Fruit fly (Drosophila melanogaster) whole organism, embryonic: ENCODE measurements around the gene Ilp6.

Experiments used
- Bgb ChIP-seq: fragments of 200-800 bp; sonication (Bioruptor generic); IDR thresholded peaks from 2 replicates; pipeline ENCODE4 v1.3.6; 2022; ENCODE audit warnings: missing biosample characterization, missing genetic modification characterization; ENCODE audit not compliant: partially characterized antibody
- CG10431 ChIP-seq: fragments of 200-800 bp; sonication (Bioruptor generic); optimal IDR thresholded peaks from 3 replicates; lab custom pipeline; 2018; ENCODE audit warnings: missing biosample characterization, mild to moderate bottlenecking, missing genetic modification characterization
- CG10462 ChIP-seq: fragments of 200-800 bp; sonication (Bioruptor generic); optimal IDR thresholded peaks from 2 replicates; lab custom pipeline; 2016; ENCODE audit warnings: missing biosample characterization, missing genetic modification characterization
- CG10543 ChIP-seq: fragments of 200-800 bp; sonication (Bioruptor generic); optimal IDR thresholded peaks from 3 replicates; lab custom pipeline; 2017; ENCODE audit warnings: missing biosample characterization, mild to moderate bottlenecking, missing genetic modification characterization, moderate library complexity
- CG10654 ChIP-seq: fragments of 200-800 bp; sonication (Bioruptor generic); optimal IDR thresholded peaks from 2 replicates; lab custom pipeline; 2016; ENCODE audit warnings: missing biosample characterization, missing genetic modification characterization
- CG11247 ChIP-seq: fragments of 200-800 bp; sonication (Bioruptor generic); IDR thresholded peaks from 2 replicates; pipeline ENCODE4 v1.3.6; 2022; ENCODE audit warnings: missing biosample characterization, missing genetic modification characterization
- CG12391 ChIP-seq: fragments of 200-800 bp; sonication (Bioruptor generic); optimal IDR thresholded peaks from 3 replicates; lab custom pipeline; 2018; ENCODE audit warnings: missing biosample characterization, mild to moderate bottlenecking, missing genetic modification characterization, moderate library complexity
- CG17912 ChIP-seq: fragments of 200-800 bp; sonication (Bioruptor generic); optimal IDR thresholded peaks from 2 replicates; lab custom pipeline; 2018; ENCODE audit warnings: missing biosample characterization, mild to moderate bottlenecking, missing genetic modification characterization
- CG1832 ChIP-seq: fragments of 200-800 bp; sonication (Bioruptor generic); optimal IDR thresholded peaks from 2 replicates; lab custom pipeline; 2017; ENCODE audit warnings: missing biosample characterization, mild to moderate bottlenecking, missing genetic modification characterization, inconsistent platforms
- CG18599 ChIP-seq: fragments of 200-800 bp; sonication (Bioruptor generic); optimal IDR thresholded peaks from 3 replicates; lab custom pipeline; 2017; ENCODE audit warnings: missing biosample characterization, missing genetic modification characterization, mild to moderate bottlenecking, moderate library complexity, missing genetic modification reagents
- CG2120 ChIP-seq: fragments of 200-800 bp; sonication (Bioruptor generic); optimal IDR thresholded peaks from 3 replicates; lab custom pipeline; 2016; ENCODE audit warnings: missing biosample characterization, missing genetic modification characterization
- CG30431 ChIP-seq: fragments of 200-800 bp; sonication (Bioruptor generic); optimal IDR thresholded peaks from 2 replicates; lab custom pipeline; 2017; ENCODE audit warnings: missing biosample characterization, missing genetic modification characterization
- CG32532 ChIP-seq: fragments of 200-800 bp; sonication (Bioruptor generic); IDR thresholded peaks from 2 replicates; pipeline ENCODE4 v1.3.6; 2022; ENCODE audit warnings: missing biosample characterization, missing genetic modification characterization
- CG3407 ChIP-seq: fragments of 200-800 bp; sonication (Bioruptor generic); optimal IDR thresholded peaks from 2 replicates; lab custom pipeline; 2018; ENCODE audit warnings: missing biosample characterization, mild to moderate bottlenecking, missing genetic modification characterization
- CG3847 ChIP-seq: fragments of 200-800 bp; sonication (Bioruptor generic); IDR thresholded peaks from 2 replicates; pipeline ENCODE4 v1.3.6; 2022; ENCODE audit warnings: missing biosample characterization, missing genetic modification characterization
- CG4854 ChIP-seq: fragments of 200-800 bp; sonication (Bioruptor generic); optimal IDR thresholded peaks from 2 replicates; lab custom pipeline; 2016; ENCODE audit warnings: missing biosample characterization, missing genetic modification characterization, inconsistent platforms
- CG5180 ChIP-seq: fragments of 200-800 bp; sonication (Bioruptor generic); optimal IDR thresholded peaks from 3 replicates; lab custom pipeline; 2017; ENCODE audit warnings: missing biosample characterization, missing genetic modification characterization, mild to moderate bottlenecking, moderate library complexity, missing genetic modification reagents
- CG5953 ChIP-seq: fragments of 200-800 bp; sonication (Bioruptor generic); IDR thresholded peaks from 2 replicates; pipeline ENCODE4 v1.3.6; 2022; ENCODE audit warnings: missing biosample characterization, missing genetic modification characterization
- CG6254 ChIP-seq: fragments of 200-800 bp; sonication (Bioruptor generic); optimal IDR thresholded peaks from 3 replicates; lab custom pipeline; 2017; ENCODE audit warnings: mild to moderate bottlenecking, missing biosample characterization, missing genetic modification reagents, missing genetic modification characterization
- CG6272 ChIP-seq: fragments of 200-800 bp; sonication (Bioruptor generic); IDR thresholded peaks from 2 replicates; pipeline ENCODE4 v1.3.6; 2022; ENCODE audit warnings: missing biosample characterization, missing genetic modification characterization
- CG6654 ChIP-seq: fragments of 200-800 bp; sonication (Bioruptor generic); optimal IDR thresholded peaks from 2 replicates; lab custom pipeline; 2017; ENCODE audit warnings: missing biosample characterization, mild to moderate bottlenecking, missing genetic modification characterization
- CG6765 ChIP-seq: fragments of 200-800 bp; sonication (Bioruptor generic); optimal IDR thresholded peaks from 3 replicates; lab custom pipeline; 2017; ENCODE audit warnings: missing biosample characterization, mild to moderate bottlenecking, missing genetic modification characterization
- CG7745 ChIP-seq: fragments of 200-800 bp; sonication (Bioruptor generic); optimal IDR thresholded peaks from 2 replicates; lab custom pipeline; 2018; ENCODE audit warnings: missing biosample characterization, mild to moderate bottlenecking, missing genetic modification characterization, moderate library complexity
- CG8089 ChIP-seq: fragments of 200-800 bp; sonication (Bioruptor generic); optimal IDR thresholded peaks from 3 replicates; lab custom pipeline; 2016; ENCODE audit warnings: missing biosample characterization, missing genetic modification characterization
- CG8290 ChIP-seq, 3 experiments: fragments of 200-800 bp; sonication (Bioruptor generic); optimal IDR thresholded peaks; 2 replicates each; lab custom pipeline; 2016 to 2019; ENCODE audit warnings: missing biosample characterization in 3 of 3, missing genetic modification characterization in 3 of 3, mild to moderate bottlenecking in 2 of 3, moderate library complexity in 1 of 3
- CG9215 ChIP-seq: fragments of 200-800 bp; sonication (Bioruptor generic); IDR thresholded peaks from 2 replicates; pipeline ENCODE4 v1.3.6; 2022; ENCODE audit warnings: missing biosample characterization, missing genetic modification characterization
- Elba2 ChIP-seq: fragments of 200-800 bp; sonication (Bioruptor generic); optimal IDR thresholded peaks from 3 replicates; lab custom pipeline; 2016; ENCODE audit warnings: missing biosample characterization, missing genetic modification characterization
- Lhr ChIP-seq: fragments of 200-800 bp; sonication (Bioruptor generic); optimal IDR thresholded peaks from 3 replicates; lab custom pipeline; 2017; ENCODE audit warnings: mild to moderate bottlenecking, missing biosample characterization, missing genetic modification reagents, missing genetic modification characterization
- Poxn ChIP-seq: fragments of 200-800 bp; sonication (Bioruptor generic); IDR thresholded peaks from 2 replicates; pipeline ENCODE4 v1.3.6; 2022; ENCODE audit warnings: missing biosample characterization, missing genetic modification characterization
- Rfx ChIP-seq: fragments of 200-800 bp; sonication (Bioruptor generic); IDR thresholded peaks from 2 replicates; pipeline ENCODE4 v1.3.6; 2022; ENCODE audit warnings: missing biosample characterization, missing genetic modification characterization
- Rx ChIP-seq: fragments of 200-800 bp; sonication (Bioruptor generic); IDR thresholded peaks from 2 replicates; pipeline ENCODE4 v1.3.6; 2022; ENCODE audit warnings: missing biosample characterization, missing genetic modification characterization
- Spps ChIP-seq: fragments of 200-800 bp; sonication (Bioruptor generic); optimal IDR thresholded peaks from 2 replicates; lab custom pipeline; 2018; ENCODE audit warnings: missing biosample characterization, mild to moderate bottlenecking, missing genetic modification characterization
- Sry-δ ChIP-seq: fragments of 200-800 bp; sonication (Bioruptor generic); optimal IDR thresholded peaks from 2 replicates; lab custom pipeline; 2016; ENCODE audit warnings: missing biosample characterization, missing genetic modification characterization
- ato ChIP-seq: fragments of 200-800 bp; sonication (Bioruptor generic); IDR thresholded peaks from 2 replicates; pipeline ENCODE4 v1.3.6; 2022; ENCODE audit warnings: missing biosample characterization, missing genetic modification characterization; ENCODE audit not compliant: partially characterized antibody
- bab2 ChIP-seq: fragments of 200-800 bp; sonication (Bioruptor generic); optimal IDR thresholded peaks from 2 replicates; lab custom pipeline; 2016; ENCODE audit warnings: missing biosample characterization, missing genetic modification characterization
- dimm ChIP-seq: fragments of 200-800 bp; sonication (Bioruptor generic); IDR thresholded peaks from 2 replicates; pipeline ENCODE4 v1.3.6; 2022; ENCODE audit warnings: missing biosample characterization, missing genetic modification characterization
- esg ChIP-seq: fragments of 200-800 bp; sonication (Bioruptor generic); conservative IDR thresholded peaks from 2 replicates; pipeline ENCODE4 v1.3.6; 2022; ENCODE audit warnings: missing biosample characterization, missing genetic modification characterization
- eyg ChIP-seq: fragments of 200-800 bp; sonication (Bioruptor generic); optimal IDR thresholded peaks from 3 replicates; lab custom pipeline; 2016; ENCODE audit warnings: missing biosample characterization, missing genetic modification characterization
- h ChIP-seq: fragments of >200 bp; optimal IDR thresholded peaks from 2 replicates; lab custom pipeline; 2017
- kay ChIP-seq: fragments of 200-800 bp; sonication (Bioruptor generic); optimal IDR thresholded peaks from 2 replicates; lab custom pipeline; 2016; ENCODE audit warnings: missing biosample characterization, missing genetic modification characterization
- nerfin-2 ChIP-seq: fragments of 200-800 bp; sonication (Bioruptor generic); IDR thresholded peaks from 2 replicates; pipeline ENCODE4 v1.3.6; 2022; ENCODE audit warnings: missing biosample characterization, missing genetic modification characterization; ENCODE audit not compliant: partially characterized antibody
- pan ChIP-seq, 4 experiments: fragments of >200 bp in 3 of 4; fragments of 200-800 bp in 1 of 4; sonication (Bioruptor generic) in 1 of 4; optimal IDR thresholded peaks in 3 of 4; IDR thresholded peaks in 1 of 4; 2 replicates each; pipeline versions ENCODE4 v1.3.6 to Lab custom; 2017 to 2022; ENCODE audit warnings: missing biosample characterization in 2 of 4, missing genetic modification characterization in 2 of 4, mixed read lengths in 1 of 4
- run ChIP-seq: fragments of 200-800 bp; sonication (Bioruptor generic); optimal IDR thresholded peaks from 3 replicates; lab custom pipeline; 2018; ENCODE audit warnings: missing biosample characterization, mild to moderate bottlenecking, missing genetic modification characterization
- sisA ChIP-seq: fragments of 200-800 bp; sonication (Bioruptor generic); IDR thresholded peaks from 2 replicates; pipeline ENCODE4 v1.3.6; 2022; ENCODE audit warnings: missing biosample characterization, missing genetic modification characterization
- tgo ChIP-seq: fragments of 200-800 bp; sonication (Bioruptor generic); IDR thresholded peaks from 3 replicates; pipeline ENCODE4 v1.3.6; 2022; ENCODE audit warnings: missing biosample characterization, missing genetic modification characterization
- wek ChIP-seq: fragments of 200-800 bp; sonication (Bioruptor generic); optimal IDR thresholded peaks from 3 replicates; lab custom pipeline; 2018; ENCODE audit warnings: missing biosample characterization, mild to moderate bottlenecking, missing genetic modification characterization, moderate library complexity
- yki ChIP-seq: fragments of >200 bp; optimal IDR thresholded peaks from 3 replicates; lab custom pipeline; 2018
- zf30C ChIP-seq: fragments of 200-800 bp; sonication (Bioruptor generic); optimal IDR thresholded peaks from 3 replicates; lab custom pipeline; 2018; ENCODE audit warnings: missing biosample characterization, mild to moderate bottlenecking, missing genetic modification characterization

Ilp6 gene

dm6 chrX:2300293-2301068, 34.0 kb downstream of the Ilp6 start (continued):
- TF ChIP-seq Rfx (GFP tag; lab: Robert Waterston, UW) (peak; percentile 97), CG8089 (peak; percentile 93), CG6272 (GFP tag; lab: Robert Waterston, UW) (peak; percentile 93), dimm (peak; percentile 96), eyg (peak; percentile 87), CG10543 (peak; percentile 30), ato (GFP tag; lab: Robert Waterston, UW) (no peak), sisA (GFP tag; lab: Robert Waterston, UW) (peak; percentile 96), CG3407 (GFP tag; lab: Kevin White, UChicago) (peak; percentile 95), Elba2 (peak; percentile 22), nerfin-2 (GFP tag; lab: Robert Waterston, UW) (0 out of 2 replicates have a peak, but pooled peaks have one; percentile 33), CG17912 (peak; percentile 75), Sry-δ (GFP tag; lab: Kevin White, UChicago) (peak; percentile 56), CG7745 (tag; lab: Kevin White, UChicago) (peak; percentile 39), Rx (GFP tag; lab: Robert Waterston, UW) (peak; percentile 97), CG5953 (GFP tag; lab: Robert Waterston, UW) (peak; percentile 98), CG18599 (GFP tag; lab: Kevin White, UChicago) (peak; percentile 94), CG4854 (GFP tag; lab: Kevin White, UChicago) (peak; percentile 88), h (lab: Kevin White, UChicago) (no peak), bab2 (GFP tag; lab: Kevin White, UChicago) (peak; percentile 93), CG6654 (GFP tag; lab: Kevin White, UChicago) (peak; percentile 85), pan (optimal IDR thresholded peaks at IDR 0.05; lab: Kevin White, UChicago) (no peak), pan (GFP tag; optimal IDR thresholded peaks at IDR 0.05 in 1 of 2, IDR thresholded peaks at IDR 0.05 in 1 of 2) (peak in 1 of 2 experiments; percentile 98), kay (GFP tag; lab: Kevin White, UChicago) (peak; percentile 84), CG10462 (GFP tag; lab: Kevin White, UChicago) (peak; percentile 86), CG3847 (peak; percentile 96), Poxn (GFP tag; lab: Robert Waterston, UW) (peak; percentile 72), CG11247 (peak; percentile 97), CG10654 (GFP tag; lab: Kevin White, UChicago) (peak; percentile 84), Bgb (GFP tag; lab: Robert Waterston, UW) (no peak), tgo (peak; percentile 96), CG6765 (GFP tag; lab: Kevin White, UChicago) (peak; percentile 77), Lhr (GFP tag; lab: Kevin White, UChicago) (peak; percentile 89), CG1832 (GFP tag; lab: Kevin White, UChicago) (no peak), CG10431 (GFP tag; lab: Kevin White, UChicago) (peak; percentile 79), CG9215 (GFP tag; lab: Robert Waterston, UW) (peak; percentile 88), CG8290 (GFP tag; optimal IDR thresholded peaks at IDR 0.05; lab: Kevin White, UChicago) (peak; percentile 35), CG8290 (tag; optimal IDR thresholded peaks at IDR 0.05; lab: Kevin White, UChicago) (peak; percentile 10 to 100), wek (GFP tag; lab: Kevin White, UChicago) (peak; percentile 90), Spps (tag; lab: Kevin White, UChicago) (peak; percentile 88), CG12391 (peak; percentile 94), run (tag; lab: Kevin White, UChicago) (peak; percentile 92), zf30C (no peak), esg (peak; percentile 97), CG32532 (peak; percentile 96), CG30431 (GFP tag; lab: Kevin White, UChicago) (peak; percentile 96), CG6254 (GFP tag; lab: Kevin White, UChicago) (peak; percentile 90), yki (lab: Kevin White, UChicago) (no peak), CG5180 (peak; percentile 87), CG2120 (GFP tag; lab: Kevin White, UChicago) (peak; percentile 94)
